Fruit fly (Drosophila melanogaster) whole organism, wandering third instar larva: Measurements from ENCODE around the gene Trim9.

ENCODE experiments used
- Abd-B ChIP-seq: fragments of >200 bp; optimal IDR thresholded peaks from 2 replicates; lab custom pipeline; 2017; ENCODE audit warnings: missing biosample characterization, missing genetic modification characterization
- Dfd ChIP-seq: fragments of >200 bp; optimal IDR thresholded peaks from 2 replicates; lab custom pipeline; 2017; ENCODE audit warnings: missing biosample characterization, missing genetic modification characterization
- HLH106 ChIP-seq: fragments of 200-800 bp; optimal IDR thresholded peaks from 3 replicates; lab custom pipeline; 2019; ENCODE audit warnings: missing biosample characterization, mild to moderate bottlenecking, missing genetic modification characterization, moderate library complexity
- N ChIP-seq: fragments of >200 bp; optimal IDR thresholded peaks from 2 replicates; lab custom pipeline; 2018; ENCODE audit warnings: missing biosample characterization, missing external identifiers, missing genetic modification characterization
- br ChIP-seq: fragments of 200-800 bp; sonication (Bioruptor generic); optimal IDR thresholded peaks from 2 replicates; lab custom pipeline; 2016; ENCODE audit warnings: missing biosample characterization, missing genetic modification characterization
- h ChIP-seq: fragments of 200-800 bp; sonication (Bioruptor generic); optimal IDR thresholded peaks from 3 replicates; lab custom pipeline; 2016; ENCODE audit warnings: missing biosample characterization, mild to moderate bottlenecking, missing genetic modification characterization
- pan ChIP-seq: fragments of >200 bp; optimal IDR thresholded peaks from 2 replicates; lab custom pipeline; 2017
- sv ChIP-seq: fragments of 200-800 bp; sonication (Bioruptor generic); optimal IDR thresholded peaks from 3 replicates; lab custom pipeline; 2016; ENCODE audit warnings: missing biosample characterization, missing genetic modification characterization

dm6 chr2L:10555269-10555668, 10.6 kb downstream of the Trim9 start:
- TF ChIP-seq HLH106 (tag; lab: Kevin White, UChicago) (no peak), pan (lab: Kevin White, UChicago) (no peak), sv (GFP tag; lab: Kevin White, UChicago) (no peak), br (no peak), Dfd (no peak), h (GFP tag; lab: Kevin White, UChicago) (no peak), N (GFP tag; lab: Kevin White, UChicago) (no peak), Abd-B (GFP tag; lab: Kevin White, UChicago) (no peak)
